Fruit fly (Drosophila melanogaster): Measurements from ENCODE around the gene CG17147.

The CG17147 gene

dm6 chr3L:20195875-20196274 is 27.9 kb upstream of the CG17147 start (continued):
- TF ChIP-seq CG18764 (GFP tag; optimal IDR thresholded peaks at IDR 0.05) (peak; percentile 34), Doc2 (GFP tag; IDR thresholded peaks at IDR 0.05) (no peak), H15 (GFP tag; IDR thresholded peaks at IDR 0.05) (peak; percentile 73; the same call in 2 of the 3 replicates), tio (GFP tag; optimal IDR thresholded peaks at IDR 0.05) (peak; percentile 2), Hr51 (GFP tag; optimal IDR thresholded peaks at IDR 0.05) (peak in 1 of 2 experiments; percentile 66), CG32772 (GFP tag; IDR thresholded peaks at IDR 0.05) (peak; percentile 67), Deaf1 (tag; optimal IDR thresholded peaks at IDR 0.05) (peak; percentile 14), CG18619 (GFP tag; optimal IDR thresholded peaks at IDR 0.05) (peak; percentile 38), ara (GFP tag; IDR thresholded peaks at IDR 0.05) (peak; percentile 74), ems (GFP tag; optimal IDR thresholded peaks at IDR 0.05) (peak; percentile 54), Ptx1 (GFP tag; IDR thresholded peaks at IDR 0.05) (peak; percentile 79), Max (GFP tag; optimal IDR thresholded peaks at IDR 0.05) (peak; percentile 5), ap (GFP tag; IDR thresholded peaks at IDR 0.05) (peak; percentile 52), Aef1 (GFP tag; IDR thresholded peaks at IDR 0.05) (peak; percentile 39; the same call in 2 of the 3 replicates), dmrt11E (tag; optimal IDR thresholded peaks at IDR 0.05) (peak; percentile 62), H2.0 (GFP tag; IDR thresholded peaks at IDR 0.05) (peak; percentile 70), bcd (GFP tag; optimal IDR thresholded peaks at IDR 0.05) (peak; percentile 38), cg (GFP tag; optimal IDR thresholded peaks at IDR 0.05) (no peak), sug (tag; optimal IDR thresholded peaks at IDR 0.05) (no peak), dpn (GFP tag; optimal IDR thresholded peaks at IDR 0.05) (peak; percentile 59 to 60), chif (GFP tag; optimal IDR thresholded peaks at IDR 0.05) (peak; percentile 16 to 65), Mes4 (GFP tag; optimal IDR thresholded peaks at IDR 0.05) (peak; percentile 34), seq (GFP tag; IDR thresholded peaks at IDR 0.05) (peak; percentile 42; the same call in 1 of the 2 replicates), zen (tag; optimal IDR thresholded peaks at IDR 0.05) (no peak), CG8290 (GFP tag; optimal IDR thresholded peaks at IDR 0.05) (no peak), CG8290 (tag; optimal IDR thresholded peaks at IDR 0.05) (peak in 1 of 2 experiments; percentile 68), Ets97D (GFP tag; optimal IDR thresholded peaks at IDR 0.05) (no peak), Dll (GFP tag; IDR thresholded peaks at IDR 0.05; ENCODE audit: partially characterized antibody) (no peak), hkb (optimal IDR thresholded peaks at IDR 0.05) (no peak), hkb (GFP tag; IDR thresholded peaks at IDR 0.05) (peak; percentile 72; the same call in 1 of the 2 replicates), HLH54F (GFP tag; optimal IDR thresholded peaks at IDR 0.05) (no peak), CG2678 (tag; optimal IDR thresholded peaks at IDR 0.05) (peak; percentile 67), CG30403 (GFP tag; optimal IDR thresholded peaks at IDR 0.05) (peak; percentile 46), slp2 (GFP tag; optimal IDR thresholded peaks at IDR 0.05) (peak; percentile 41), CG34224 (GFP tag; IDR thresholded peaks at IDR 0.05; ENCODE audit: partially characterized antibody) (no peak), bbx (GFP tag; IDR thresholded peaks at IDR 0.05; ENCODE audit: partially characterized antibody) (no peak), CG14710 (tag; optimal IDR thresholded peaks at IDR 0.05) (peak; percentile 53), Eip74EF (GFP tag; optimal IDR thresholded peaks at IDR 0.05) (peak in 1 of 2 experiments; percentile 51), unc-4 (GFP tag; IDR thresholded peaks at IDR 0.05; ENCODE audit: partially characterized antibody) (no peak), hth (optimal IDR thresholded peaks at IDR 0.05) (no peak), tin (GFP tag; optimal IDR thresholded peaks at IDR 0.05) (peak; percentile 39), CG4730 (GFP tag; IDR thresholded peaks at IDR 0.05) (peak; percentile 55; the same call in 1 of the 2 replicates), peb (GFP tag; IDR thresholded peaks at IDR 0.05) (peak; percentile 49; the same call in 1 of the 2 replicates), CG3407 (GFP tag; optimal IDR thresholded peaks at IDR 0.05) (peak; percentile 37), sob (GFP tag; IDR thresholded peaks at IDR 0.05) (peak; percentile 57; the same call in 1 of the 2 replicates), gcm (GFP tag; optimal IDR thresholded peaks at IDR 0.05) (peak; percentile 30), CG12299 (tag; optimal IDR thresholded peaks at IDR 0.05) (no peak), ssp (GFP tag; IDR thresholded peaks at IDR 0.05) (peak; percentile 59), lilli (GFP tag; optimal IDR thresholded peaks at IDR 0.05) (peak; percentile 41), CG16779 (GFP tag; IDR thresholded peaks at IDR 0.05) (no peak), NK7.1 (GFP tag; optimal IDR thresholded peaks at IDR 0.05) (no peak)

All from whole organism, embryonic.